Fruit fly (Drosophila melanogaster) whole organism, embryonic: Measurements from ENCODE around the gene heph.

Source experiments
- CG10366 ChIP-seq: fragments of 200-800 bp; sonication (Bioruptor generic); IDR thresholded peaks from 2 replicates; pipeline ENCODE4 v1.3.6; 2022; ENCODE audit warnings: missing biosample characterization, missing genetic modification characterization
- Gug ChIP-seq: fragments of 200-800 bp; sonication (Bioruptor generic); IDR thresholded peaks from 4 replicates; pipeline ENCODE4 v1.3.6; 2022; ENCODE audit warnings: missing biosample characterization, missing genetic modification characterization
- zfh2 ChIP-seq: fragments of 200-800 bp; sonication (Bioruptor generic); optimal IDR thresholded peaks from 2 replicates; lab custom pipeline; 2016; ENCODE audit warnings: missing biosample characterization, missing genetic modification characterization

dm6 chr3R:31973155-31973554, 42.2 kb downstream of the heph start:
- no peak for TF ChIP-seq Gug (GFP tag; lab: Robert Waterston, UW)
- TF ChIP-seq CG10366 (GFP tag; lab: Robert Waterston, UW): no peak
- no peak for TF ChIP-seq zfh2
